Fruit fly (Drosophila melanogaster) whole organism, pupa: Measurements from ENCODE around the gene RNaseX25.

Experiments
- CG10348 ChIP-seq: fragments of 200-800 bp; sonication (Bioruptor generic); IDR thresholded peaks from 2 replicates; pipeline ENCODE4 v1.3.6; 2022; ENCODE audit warnings: missing biosample characterization, missing genetic modification characterization
- CG12605 ChIP-seq: fragments of 200-800 bp; sonication (Bioruptor generic); IDR thresholded peaks from 2 replicates; pipeline ENCODE4 v1.3.6; 2022; ENCODE audit warnings: missing biosample characterization, missing genetic modification characterization
- CG13204 ChIP-seq: fragments of 200-800 bp; sonication (Bioruptor generic); optimal IDR thresholded peaks from 2 replicates; lab custom pipeline; 2018; ENCODE audit warnings: missing biosample characterization, mild to moderate bottlenecking, missing genetic modification characterization, moderate library complexity
- CG14655 ChIP-seq: fragments of 200-800 bp; sonication (Bioruptor generic); optimal IDR thresholded peaks from 3 replicates; lab custom pipeline; 2017; ENCODE audit warnings: mild to moderate bottlenecking, missing biosample characterization, missing genetic modification reagents, missing genetic modification characterization
- CG15710 ChIP-seq: fragments of 200-800 bp; sonication (Bioruptor generic); optimal IDR thresholded peaks from 2 replicates; lab custom pipeline; 2018; ENCODE audit warnings: missing biosample characterization, mild to moderate bottlenecking, missing genetic modification characterization, moderate library complexity
- CG17806 ChIP-seq: fragments of 200-800 bp; sonication (Bioruptor generic); optimal IDR thresholded peaks from 2 replicates; lab custom pipeline; 2018; ENCODE audit warnings: missing biosample characterization, mild to moderate bottlenecking, missing genetic modification characterization, moderate library complexity
- CG32121 ChIP-seq: fragments of 200-800 bp; sonication (Bioruptor generic); IDR thresholded peaks from 2 replicates; pipeline ENCODE4 v1.3.6; 2022; ENCODE audit warnings: missing biosample characterization, missing genetic modification characterization
- CG34367 ChIP-seq: fragments of 200-800 bp; sonication (Bioruptor generic); optimal IDR thresholded peaks from 2 replicates; lab custom pipeline; 2018; ENCODE audit warnings: missing biosample characterization, mild to moderate bottlenecking, missing genetic modification characterization
- CG4496 ChIP-seq: fragments of 200-800 bp; sonication (Bioruptor generic); IDR thresholded peaks from 3 replicates; pipeline ENCODE4 v1.3.6; 2022; ENCODE audit warnings: missing biosample characterization, missing genetic modification characterization
- CG8159 ChIP-seq: fragments of 200-800 bp; sonication (Bioruptor generic); optimal IDR thresholded peaks from 3 replicates; lab custom pipeline; 2018; ENCODE audit warnings: missing biosample characterization, mild to moderate bottlenecking, missing genetic modification characterization, moderate library complexity
- CG8301 ChIP-seq: fragments of 200-800 bp; sonication (Bioruptor generic); optimal IDR thresholded peaks from 2 replicates; lab custom pipeline; 2018; ENCODE audit warnings: missing biosample characterization, mild to moderate bottlenecking, missing genetic modification characterization
- CG9948 ChIP-seq: fragments of 200-800 bp; sonication (Bioruptor generic); optimal IDR thresholded peaks from 2 replicates; lab custom pipeline; 2018; ENCODE audit warnings: missing biosample characterization, mild to moderate bottlenecking, missing genetic modification characterization, moderate library complexity
- D1 ChIP-seq: fragments of 200-800 bp; sonication (Bioruptor generic); optimal IDR thresholded peaks from 2 replicates; lab custom pipeline; 2018; ENCODE audit warnings: missing biosample characterization, mild to moderate bottlenecking, missing genetic modification characterization, moderate library complexity
- EcR ChIP-seq: fragments of 200-800 bp; sonication (Bioruptor generic); optimal IDR thresholded peaks from 3 replicates; lab custom pipeline; 2019; ENCODE audit warnings: missing biosample characterization, missing genetic modification characterization, mild to moderate bottlenecking, moderate library complexity, missing genetic modification reagents
- Ets98B ChIP-seq: fragments of 200-800 bp; sonication (Bioruptor generic); IDR thresholded peaks from 2 replicates; pipeline ENCODE4 v1.3.6; 2022; ENCODE audit warnings: missing biosample characterization, missing genetic modification characterization
- Pif1A ChIP-seq: fragments of 200-800 bp; sonication (Bioruptor generic); optimal IDR thresholded peaks from 3 replicates; lab custom pipeline; 2016; ENCODE audit warnings: missing biosample characterization, missing genetic modification characterization
- Pif1B ChIP-seq: fragments of 200-800 bp; sonication (Bioruptor generic); optimal IDR thresholded peaks from 3 replicates; lab custom pipeline; 2016; ENCODE audit warnings: missing biosample characterization, missing genetic modification characterization
- Snoo ChIP-seq: fragments of 200-800 bp; sonication (Bioruptor generic); optimal IDR thresholded peaks from 3 replicates; lab custom pipeline; 2017; ENCODE audit warnings: missing biosample characterization, mild to moderate bottlenecking, missing genetic modification characterization, inconsistent platforms
- fd96Ca ChIP-seq: fragments of 200-800 bp; sonication (Bioruptor generic); IDR thresholded peaks from 3 replicates; pipeline ENCODE4 v1.3.6; 2022; ENCODE audit warnings: missing biosample characterization, missing genetic modification characterization
- gl ChIP-seq: fragments of 200-800 bp; sonication (Bioruptor generic); optimal IDR thresholded peaks from 2 replicates; lab custom pipeline; 2018; ENCODE audit warnings: missing biosample characterization, mild to moderate bottlenecking, missing genetic modification characterization
- rn ChIP-seq: fragments of 200-800 bp; sonication (Bioruptor generic); IDR thresholded peaks from 2 replicates; pipeline ENCODE4 v1.3.6; 2022; ENCODE audit warnings: missing biosample characterization, missing genetic modification characterization

RNaseX25 gene

dm6 chr3L:7941514-7941913, 28.9 kb upstream of the RNaseX25 start:
- TF ChIP-seq CG8301 (tag; lab: Kevin White, UChicago) (no peak), CG10348 (GFP tag; lab: Robert Waterston, UW) (no peak), D1 (no peak), CG14655 (GFP tag; lab: Kevin White, UChicago) (no peak), gl (no peak), fd96Ca (no peak), CG4496 (GFP tag; lab: Robert Waterston, UW) (no peak), Snoo (tag; lab: Kevin White, UChicago) (no peak), Pif1B (GFP tag; lab: Kevin White, UChicago) (no peak), CG17806 (tag; lab: Kevin White, UChicago) (no peak), CG32121 (GFP tag; lab: Robert Waterston, UW) (no peak), CG13204 (GFP tag; lab: Kevin White, UChicago) (no peak)

- TF ChIP-seq EcR (no peak), CG15710 (tag; lab: Kevin White, UChicago) (no peak)
Measured at dm6 chr3L:7942403-7942952, 27.9 kb upstream of the RNaseX25 start.

DNA sequence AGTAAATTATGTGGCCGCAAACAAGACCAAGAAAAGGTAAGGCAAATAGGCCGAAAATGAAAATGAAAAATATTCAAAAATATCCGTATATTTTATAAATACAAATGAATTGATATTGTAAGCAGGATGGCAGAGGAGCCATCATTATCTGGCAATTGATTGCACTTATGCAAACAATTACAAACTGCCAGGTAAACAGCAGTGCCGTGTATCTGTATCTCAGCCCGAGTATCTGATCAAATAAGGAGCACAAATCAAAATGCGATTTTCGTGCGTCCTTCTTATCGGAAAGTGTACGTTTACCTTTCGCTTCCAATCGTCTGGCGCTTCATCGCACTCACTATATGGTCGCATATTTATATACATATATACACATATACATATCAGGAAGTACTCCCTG, 27.3 kb upstream of the RNaseX25 start:
- TF ChIP-seq CG4496 (GFP tag; lab: Robert Waterston, UW), result no peak
- no peak for TF ChIP-seq CG32121 (GFP tag; lab: Robert Waterston, UW)
- TF ChIP-seq Ets98B (GFP tag; lab: Robert Waterston, UW), result no peak
- no peak for TF ChIP-seq CG15710 (tag; lab: Kevin White, UChicago)
- no peak for TF ChIP-seq CG10348 (GFP tag; lab: Robert Waterston, UW)
- no peak for TF ChIP-seq CG8159
- no peak for TF ChIP-seq D1
- no peak for TF ChIP-seq CG13204 (GFP tag; lab: Kevin White, UChicago)
- no peak for TF ChIP-seq fd96Ca
- no peak for TF ChIP-seq Pif1A (GFP tag; lab: Kevin White, UChicago)
- no peak for TF ChIP-seq CG14655 (GFP tag; lab: Kevin White, UChicago)
- no peak for TF ChIP-seq CG9948 (tag; lab: Kevin White, UChicago)
- TF ChIP-seq EcR, result no peak
- no peak for TF ChIP-seq CG17806 (tag; lab: Kevin White, UChicago)
- no peak for TF ChIP-seq Pif1B (GFP tag; lab: Kevin White, UChicago)
- no peak for TF ChIP-seq CG34367 (tag; lab: Kevin White, UChicago)
- no peak for TF ChIP-seq CG12605
- TF ChIP-seq rn, result no peak
- TF ChIP-seq gl, result no peak
- TF ChIP-seq, all 21 proteins: peak for 0

- TF ChIP-seq CG14655 (GFP tag; lab: Kevin White, UChicago) (no peak), D1 (no peak), CG8159 (no peak), CG8301 (tag; lab: Kevin White, UChicago) (no peak), CG32121 (GFP tag; lab: Robert Waterston, UW) (no peak), CG17806 (tag; lab: Kevin White, UChicago) (no peak), CG15710 (tag; lab: Kevin White, UChicago) (no peak), CG12605 (no peak)
Measured at dm6 chr3L:7943950-7944349, 26.4 kb upstream of the RNaseX25 start.

dm6 chr3L:7946222-7946621, 24.2 kb upstream of the RNaseX25 start, which contains the start of gene CG43880:
Gene CG43880, minus strand, starts transcription at chr3L:7946322.
- TF ChIP-seq CG10348 (GFP tag; lab: Robert Waterston, UW), result no peak
- TF ChIP-seq Ets98B (GFP tag; lab: Robert Waterston, UW), result no peak
- no peak for TF ChIP-seq Pif1B (GFP tag; lab: Kevin White, UChicago)
- TF ChIP-seq CG13204 (GFP tag; lab: Kevin White, UChicago), result no peak
- no peak for TF ChIP-seq CG12605
- no peak for TF ChIP-seq Pif1A (GFP tag; lab: Kevin White, UChicago)
- TF ChIP-seq CG17806 (tag; lab: Kevin White, UChicago), result no peak
- no peak for TF ChIP-seq CG32121 (GFP tag; lab: Robert Waterston, UW)
- TF ChIP-seq CG4496 (GFP tag; lab: Robert Waterston, UW), result no peak

DNA sequence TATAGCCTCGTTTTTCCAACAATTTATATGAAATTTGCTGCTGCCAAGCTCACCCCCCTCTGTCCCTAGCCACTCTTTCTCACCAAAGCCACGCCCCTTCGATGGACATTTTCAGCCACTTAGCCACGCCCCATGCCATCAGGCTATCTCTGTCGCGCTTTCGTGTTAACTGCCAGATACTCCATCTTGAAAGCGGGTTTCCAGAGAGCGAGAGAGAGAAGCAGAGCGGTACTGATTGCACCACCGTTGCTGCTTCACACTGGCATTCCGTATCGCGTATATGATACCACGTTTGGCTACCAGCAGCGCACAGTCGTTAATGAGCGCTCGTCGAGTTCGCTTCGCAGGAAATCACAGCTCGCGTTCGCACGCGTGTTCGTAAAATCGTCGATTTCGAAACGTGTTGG, 22.5 kb upstream of the RNaseX25 start, which contains the start of gene exex:
TSS of gene exex (plus strand) at position 307 of the 407 bp plus-strand sequence.
- TF ChIP-seq Pif1B (GFP tag; lab: Kevin White, UChicago) (no peak), D1 (peak; percentile 50)
- TF ChIP-seq, all 21 proteins: peak for 1

DNA sequence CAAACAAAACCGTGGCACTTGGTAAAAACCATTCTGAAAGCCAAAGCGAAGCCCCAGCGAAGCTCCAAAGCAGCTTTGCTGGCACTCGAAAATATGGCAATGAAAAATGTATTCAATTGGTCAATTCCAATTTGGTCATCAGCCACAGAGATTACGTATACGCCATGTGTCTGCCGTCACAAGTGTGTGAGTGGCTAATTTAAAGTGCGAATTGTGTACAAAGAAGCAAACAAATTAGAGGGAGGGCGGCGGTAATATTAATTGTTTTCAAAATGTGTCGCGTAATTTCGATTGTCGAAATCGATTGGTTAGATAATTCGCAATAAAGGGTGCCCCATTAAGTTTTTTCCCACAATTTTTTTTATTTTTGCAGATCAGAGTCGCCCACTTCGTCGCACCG, 20.6 kb upstream of the RNaseX25 start:
- TF ChIP-seq CG32121 (GFP tag; lab: Robert Waterston, UW) (no peak), CG8301 (tag; lab: Kevin White, UChicago) (no peak), CG12605 (no peak), CG9948 (tag; lab: Kevin White, UChicago) (no peak), Ets98B (GFP tag; lab: Robert Waterston, UW) (no peak)
